Worm (Caenorhabditis elegans) whole organism, young adult: ENCODE results near the gene ZK177.2.

ENCODE experiments used
- ama-1 ChIP-seq, 3 experiments: fragments of 150-350 bp in 1 of 3; sonication (generic microtip) in 2 of 3; optimal IDR thresholded peaks; 2 replicates each; lab custom pipeline; 2014 to 2018; ENCODE audit warnings: missing biosample characterization in 2 of 3, missing genetic modification characterization in 2 of 3, missing genetic modification reagents in 2 of 3
- ceh-91 ChIP-seq: fragments of 200-800 bp; sonication (Bioruptor generic); IDR thresholded peaks from 2 replicates; pipeline ENCODE4 v1.3.6; 2022; ENCODE audit warnings: missing genetic modification reagents, missing genetic modification characterization, missing compliant biosample characterization
- mel-28 ChIP-seq: sonication (generic microtip); optimal IDR thresholded peaks from 2 replicates; lab custom pipeline; 2016; ENCODE audit warnings: borderline replicate concordance, mild to moderate bottlenecking, missing genetic modification characterization, missing compliant biosample characterization
- unc-62 ChIP-seq: fragments of 150-350 bp; optimal IDR thresholded peaks from 2 replicates; lab custom pipeline; 2014; ENCODE audit warnings: missing biosample characterization, missing genetic modification reagents, missing genetic modification characterization

DNA sequence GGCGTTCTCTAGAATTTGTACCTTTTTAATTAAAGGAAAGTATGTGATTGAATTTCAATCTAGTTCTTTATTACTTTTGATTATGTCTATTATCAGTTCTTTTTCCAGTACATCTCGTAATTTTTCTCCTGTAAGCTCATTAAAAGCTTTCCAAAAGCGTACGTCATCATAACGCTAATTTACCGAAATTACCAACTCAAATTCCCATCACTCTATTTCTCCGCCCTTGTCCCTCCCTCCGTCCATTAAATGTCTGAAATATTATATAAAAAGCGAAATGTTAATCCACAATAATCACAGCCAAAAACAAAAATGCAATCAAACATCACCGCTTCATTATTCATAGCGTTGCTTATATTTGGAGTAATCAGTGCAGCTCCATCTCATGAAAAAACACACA, 35.3 kb downstream of the ZK177.2 start, which contains the start of gene ins-12:
- no peak for TF ChIP-seq ceh-91
- TF ChIP-seq unc-62 (GFP tag; lab: Kevin White, UChicago) = no peak
- TF ChIP-seq mel-28 (tag; lab: Kevin White, UChicago) = no peak
- no peak for TF ChIP-seq ama-1 (optimal IDR thresholded peaks at IDR 0.05; lab: Kevin White, UChicago)
- no peak for TF ChIP-seq ama-1 (GFP tag; optimal IDR thresholded peaks at IDR 0.05; lab: Kevin White, UChicago)
